Worm (Caenorhabditis elegans) whole organism, young adult: Measurements from ENCODE around the gene Y37D8A.8.

ENCODE experiments used
- B0261.1 ChIP-seq: sonication (generic microtip); optimal IDR thresholded peaks from 2 replicates; lab custom pipeline; 2016; ENCODE audit warnings: mild to moderate bottlenecking, missing genetic modification characterization, moderate library complexity, missing compliant biosample characterization
- F10E7.11 ChIP-seq: sonication (generic microtip); optimal IDR thresholded peaks from 2 replicates; lab custom pipeline; 2017; ENCODE audit warnings: mild to moderate bottlenecking, missing genetic modification characterization, moderate library complexity, missing compliant biosample characterization
- F23B12.7 ChIP-seq: sonication (generic microtip); optimal IDR thresholded peaks from 2 replicates; lab custom pipeline; 2017; ENCODE audit warnings: missing genetic modification characterization, mild to moderate bottlenecking, missing compliant biosample characterization, antibody characterized with exemption, moderate library complexity; ENCODE audit not compliant: insufficient read depth
- F49E8.2 ChIP-seq: sonication (generic microtip); optimal IDR thresholded peaks from 3 replicates; lab custom pipeline; 2017; ENCODE audit warnings: missing genetic modification characterization, mild to moderate bottlenecking, missing compliant biosample characterization, antibody characterized with exemption, moderate library complexity; ENCODE audit not compliant: insufficient read depth
- F52B5.7 ChIP-seq: sonication (generic microtip); optimal IDR thresholded peaks from 2 replicates; lab custom pipeline; 2016; ENCODE audit warnings: mild to moderate bottlenecking, missing genetic modification characterization, missing compliant biosample characterization
- F55B11.4 ChIP-seq: sonication (generic microtip); optimal IDR thresholded peaks from 2 replicates; lab custom pipeline; 2016; ENCODE audit warnings: missing compliant biosample characterization, missing genetic modification characterization, borderline replicate concordance; ENCODE audit not compliant: insufficient read depth
- F57C9.4 ChIP-seq: sonication (generic microtip); optimal IDR thresholded peaks from 2 replicates; lab custom pipeline; 2017; ENCODE audit warnings: mild to moderate bottlenecking, missing genetic modification characterization, missing compliant biosample characterization
- K12H6.12 ChIP-seq: fragments of 200-800 bp; sonication (Bioruptor generic); optimal IDR thresholded peaks from 2 replicates; lab custom pipeline; 2018; ENCODE audit warnings: mild to moderate bottlenecking, missing genetic modification characterization, missing compliant biosample characterization
- Y67H2A.10 ChIP-seq: fragments of 200-800 bp; sonication (Bioruptor generic); conservative IDR thresholded peaks from 2 replicates; pipeline ENCODE4 v1.3.6; 2022; ENCODE audit warnings: missing genetic modification reagents, missing genetic modification characterization, missing compliant biosample characterization
- akir-1 ChIP-seq: fragments of 200-800 bp; sonication (Bioruptor generic); optimal IDR thresholded peaks from 2 replicates; lab custom pipeline; 2018; ENCODE audit warnings: mild to moderate bottlenecking, missing genetic modification characterization, moderate library complexity, missing compliant biosample characterization
- athp-1 ChIP-seq: sonication (generic microtip); optimal IDR thresholded peaks from 2 replicates; lab custom pipeline; 2017; ENCODE audit warnings: mild to moderate bottlenecking, missing genetic modification characterization, missing compliant biosample characterization
- attf-5 ChIP-seq: fragments of 200-800 bp; sonication (Bioruptor generic); optimal IDR thresholded peaks from 2 replicates; lab custom pipeline; 2018; ENCODE audit warnings: mild to moderate bottlenecking, missing genetic modification characterization, missing compliant biosample characterization
- attf-6 ChIP-seq: fragments of 200-800 bp; sonication (Bioruptor generic); IDR thresholded peaks from 2 replicates; pipeline ENCODE4 v1.3.6; 2022; ENCODE audit warnings: missing genetic modification reagents, missing genetic modification characterization, missing compliant biosample characterization
- bed-1 ChIP-seq: fragments of 200-800 bp; sonication (Bioruptor generic); IDR thresholded peaks from 2 replicates; pipeline ENCODE4 v1.3.6; 2022; ENCODE audit warnings: missing genetic modification reagents, missing genetic modification characterization, missing compliant biosample characterization
- bed-2 ChIP-seq: fragments of 200-800 bp; sonication (Bioruptor generic); IDR thresholded peaks from 2 replicates; pipeline ENCODE4 v1.3.6; 2022; ENCODE audit warnings: missing genetic modification reagents, missing genetic modification characterization, missing compliant biosample characterization
- ccch-3 ChIP-seq: fragments of 200-800 bp; sonication (Bioruptor generic); optimal IDR thresholded peaks from 2 replicates; lab custom pipeline; 2018; ENCODE audit warnings: mild to moderate bottlenecking, missing genetic modification characterization, missing compliant biosample characterization
- ceh-100 ChIP-seq: fragments of 200-800 bp; sonication (Bioruptor generic); IDR thresholded peaks from 2 replicates; pipeline ENCODE4 v1.3.6; 2022; ENCODE audit warnings: missing genetic modification reagents, missing genetic modification characterization, missing compliant biosample characterization
- ceh-27 ChIP-seq: fragments of 200-800 bp; sonication (Bioruptor generic); optimal IDR thresholded peaks from 2 replicates; lab custom pipeline; 2018; ENCODE audit warnings: mild to moderate bottlenecking, missing genetic modification characterization, moderate library complexity, missing compliant biosample characterization
- ceh-40 ChIP-seq: fragments of 200-800 bp; sonication (Bioruptor generic); IDR thresholded peaks from 2 replicates; pipeline ENCODE4 v1.3.6; 2022; ENCODE audit warnings: missing genetic modification characterization, missing compliant biosample characterization
- ceh-79 ChIP-seq: sonication (generic microtip); optimal IDR thresholded peaks from 2 replicates; lab custom pipeline; 2017; ENCODE audit warnings: mild to moderate bottlenecking, missing genetic modification characterization, missing compliant biosample characterization
- egl-18 ChIP-seq: fragments of 200-800 bp; sonication (Bioruptor generic); IDR thresholded peaks from 2 replicates; pipeline ENCODE4 v1.3.6; 2022; ENCODE audit warnings: missing genetic modification reagents, missing genetic modification characterization, missing compliant biosample characterization
- gei-17 ChIP-seq: fragments of 200-800 bp; sonication (Bioruptor generic); optimal IDR thresholded peaks from 2 replicates; lab custom pipeline; 2018; ENCODE audit warnings: mild to moderate bottlenecking, missing genetic modification characterization, missing compliant biosample characterization
- hlh-12 ChIP-seq: sonication (generic microtip); optimal IDR thresholded peaks from 2 replicates; lab custom pipeline; 2016; ENCODE audit warnings: missing genetic modification characterization, missing compliant biosample characterization
- hlh-26 ChIP-seq: fragments of 200-800 bp; sonication (Bioruptor generic); conservative IDR thresholded peaks from 2 replicates; pipeline ENCODE4 v1.3.6; 2022; ENCODE audit warnings: missing genetic modification reagents, missing genetic modification characterization, missing compliant biosample characterization
- hmg-1.2 ChIP-seq: fragments of 200-800 bp; sonication (Bioruptor generic); IDR thresholded peaks from 2 replicates; pipeline ENCODE4 v1.3.6; 2022; ENCODE audit warnings: missing genetic modification reagents, missing genetic modification characterization, missing compliant biosample characterization
- hmg-20 ChIP-seq: fragments of 200-800 bp; sonication (Bioruptor generic); IDR thresholded peaks from 2 replicates; pipeline ENCODE4 v1.3.6; 2022; ENCODE audit warnings: missing genetic modification reagents, missing genetic modification characterization, missing compliant biosample characterization
- hrde-1 ChIP-seq: sonication (generic microtip); optimal IDR thresholded peaks from 2 replicates; lab custom pipeline; 2016; ENCODE audit warnings: missing genetic modification characterization, mild to moderate bottlenecking, missing compliant biosample characterization, moderate library complexity, missing genotype, missing genetic modification reagents, borderline replicate concordance
- hsf-1 ChIP-seq: fragments of 200-800 bp; sonication (Bioruptor generic); IDR thresholded peaks from 2 replicates; pipeline ENCODE4 v1.3.6; 2022; ENCODE audit warnings: missing genetic modification reagents, missing genetic modification characterization, missing compliant biosample characterization
- lag-1 ChIP-seq: fragments of 200-800 bp; sonication (Bioruptor generic); IDR thresholded peaks from 2 replicates; pipeline ENCODE4 v1.3.6; 2022; ENCODE audit warnings: missing genetic modification reagents, missing genetic modification characterization, missing compliant biosample characterization
- let-526 ChIP-seq: fragments of 200-800 bp; sonication (Bioruptor generic); IDR thresholded peaks from 2 replicates; pipeline ENCODE4 v1.3.6; 2022; ENCODE audit warnings: missing genetic modification reagents, missing genetic modification characterization, missing compliant biosample characterization
- lir-1 ChIP-seq: fragments of 200-800 bp; sonication (Bioruptor generic); conservative IDR thresholded peaks from 2 replicates; pipeline ENCODE4 v1.3.6; 2022; ENCODE audit warnings: missing genetic modification reagents, missing genetic modification characterization, missing compliant biosample characterization
- lsy-27 ChIP-seq: sonication (generic microtip); optimal IDR thresholded peaks from 2 replicates; lab custom pipeline; 2017; ENCODE audit warnings: missing genetic modification characterization, mild to moderate bottlenecking, missing compliant biosample characterization, antibody characterized with exemption, missing genotype, borderline replicate concordance; ENCODE audit not compliant: insufficient read depth
- madf-10 ChIP-seq: sonication (generic microtip); optimal IDR thresholded peaks from 2 replicates; lab custom pipeline; 2016; ENCODE audit warnings: mild to moderate bottlenecking, missing genetic modification characterization, missing compliant biosample characterization
- madf-3 ChIP-seq: fragments of 200-800 bp; sonication (Bioruptor generic); IDR thresholded peaks from 2 replicates; pipeline ENCODE4 v1.3.6; 2022; ENCODE audit warnings: missing genetic modification reagents, missing genetic modification characterization, missing compliant biosample characterization
- madf-6 ChIP-seq: fragments of 200-800 bp; sonication (Bioruptor generic); IDR thresholded peaks from 2 replicates; pipeline ENCODE4 v1.3.6; 2022; ENCODE audit warnings: missing genetic modification reagents, missing genetic modification characterization, missing compliant biosample characterization
- mel-28 ChIP-seq: sonication (generic microtip); optimal IDR thresholded peaks from 2 replicates; lab custom pipeline; 2016; ENCODE audit warnings: borderline replicate concordance, mild to moderate bottlenecking, missing genetic modification characterization, missing compliant biosample characterization
- mxl-1 ChIP-seq: sonication (generic microtip); optimal IDR thresholded peaks from 2 replicates; lab custom pipeline; 2016; ENCODE audit warnings: missing genetic modification characterization, missing compliant biosample characterization
- nfya-2 ChIP-seq: fragments of 200-800 bp; sonication (Bioruptor generic); IDR thresholded peaks from 2 replicates; pipeline ENCODE4 v1.3.6; 2022; ENCODE audit warnings: missing genetic modification reagents, missing genetic modification characterization, missing compliant biosample characterization
- nhr-179 ChIP-seq: sonication (generic microtip); optimal IDR thresholded peaks from 2 replicates; lab custom pipeline; 2016; ENCODE audit warnings: mild to moderate bottlenecking, missing genetic modification characterization, missing compliant biosample characterization
- nhr-80 ChIP-seq: sonication (generic microtip); optimal IDR thresholded peaks from 2 replicates; lab custom pipeline; 2016; ENCODE audit warnings: missing genetic modification characterization, missing compliant biosample characterization
- rcor-1 ChIP-seq: fragments of 200-800 bp; sonication (Bioruptor generic); IDR thresholded peaks from 2 replicates; pipeline ENCODE4 v1.3.6; 2022; ENCODE audit warnings: missing genetic modification reagents, missing genetic modification characterization, missing compliant biosample characterization
- rec-8 ChIP-seq, 2 experiments: sonication (generic microtip); optimal IDR thresholded peaks; 2 replicates each; lab custom pipeline; 2016; ENCODE audit warnings: mild to moderate bottlenecking in 2 of 2, missing genetic modification characterization in 2 of 2, missing genetic modification reagents in 2 of 2, missing genotype in 2 of 2, missing biosample characterization in 1 of 2, missing compliant biosample characterization in 1 of 2, moderate library complexity in 1 of 2
- repo-1 ChIP-seq: sonication (generic microtip); optimal IDR thresholded peaks from 2 replicates; lab custom pipeline; 2017; ENCODE audit warnings: mild to moderate bottlenecking, missing genetic modification characterization, missing compliant biosample characterization
- unc-62 ChIP-seq: fragments of 150-350 bp; optimal IDR thresholded peaks from 2 replicates; lab custom pipeline; 2014; ENCODE audit warnings: missing biosample characterization, missing genetic modification reagents, missing genetic modification characterization
- ztf-22 ChIP-seq: fragments of 200-800 bp; sonication (Bioruptor generic); optimal IDR thresholded peaks from 2 replicates; lab custom pipeline; 2018; ENCODE audit warnings: mild to moderate bottlenecking, missing genetic modification characterization, moderate library complexity, missing compliant biosample characterization
- ztf-25 ChIP-seq: fragments of 200-800 bp; sonication (Bioruptor generic); IDR thresholded peaks from 2 replicates; pipeline ENCODE4 v1.3.6; 2022; ENCODE audit warnings: missing genetic modification reagents, missing genetic modification characterization, missing compliant biosample characterization
- ztf-3 ChIP-seq: fragments of 200-800 bp; sonication (Bioruptor generic); optimal IDR thresholded peaks from 2 replicates; lab custom pipeline; 2018; ENCODE audit warnings: mild to moderate bottlenecking, missing genetic modification characterization, missing compliant biosample characterization
- ztf-6 ChIP-seq: fragments of 200-800 bp; sonication (Bioruptor generic); IDR thresholded peaks from 2 replicates; pipeline ENCODE4 v1.3.6; 2022; ENCODE audit warnings: missing genetic modification reagents, missing genetic modification characterization, missing compliant biosample characterization

The Y37D8A.8 gene

DNA sequence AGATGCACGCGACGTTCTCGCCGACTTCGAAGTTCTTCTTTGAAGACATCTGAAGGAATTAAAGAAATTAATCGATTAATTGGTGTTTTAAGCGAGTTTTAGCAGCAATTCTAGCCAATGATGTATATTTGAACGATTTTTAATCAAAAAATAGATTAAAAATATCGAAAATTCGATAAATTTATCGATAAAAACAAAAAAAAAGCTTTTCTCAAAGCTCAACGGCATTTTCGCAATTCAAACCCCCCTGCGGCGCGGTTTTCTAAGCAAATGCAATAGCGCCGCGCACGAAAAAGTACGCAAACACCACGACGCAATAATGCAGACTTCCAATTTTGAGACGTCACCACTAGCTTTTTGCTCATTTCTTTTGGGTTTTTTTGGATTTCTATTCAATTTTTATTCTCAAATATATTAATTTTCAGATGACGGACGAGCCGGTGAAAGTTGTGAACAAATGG is 9.9 kb downstream of the Y37D8A.8 start, which contains the start of the genes mrg-1 and spcs-2 (continued):
- no peak for TF ChIP-seq bed-1 (GFP tag; lab: Robert Waterston, UW)
- TF ChIP-seq ztf-3 (GFP tag; lab: Kevin White, UChicago): no peak
- peak; percentile 55 for TF ChIP-seq lsy-27
- TF ChIP-seq nhr-179 (tag; lab: Kevin White, UChicago): no peak
- peak; percentile 89 for TF ChIP-seq F49E8.2 (tag; lab: Kevin White, UChicago)
- peak; percentile 94 for TF ChIP-seq F23B12.7 (tag; lab: Kevin White, UChicago)
- no peak for TF ChIP-seq hlh-12 (tag; lab: Kevin White, UChicago)
- peak; percentile 84 for TF ChIP-seq athp-1
- no peak for TF ChIP-seq repo-1 (tag; lab: Kevin White, UChicago)
- no peak for TF ChIP-seq unc-62 (GFP tag; lab: Kevin White, UChicago)
- TF ChIP-seq F52B5.7: no peak
- no peak for TF ChIP-seq ztf-22
- TF ChIP-seq K12H6.12 (tag; lab: Kevin White, UChicago): peak; percentile 52
- TF ChIP-seq ztf-25 (GFP tag; lab: Robert Waterston, UW): 0 out of 2 replicates have a peak, but pooled peaks have one; percentile 68
- no peak for TF ChIP-seq hlh-26
- TF ChIP-seq lir-1: no peak; the same call in 1 of the 2 replicates
- TF ChIP-seq bed-2 (GFP tag; lab: Robert Waterston, UW): no peak
- TF ChIP-seq ceh-40: no peak
- TF ChIP-seq B0261.1: no peak
- no peak for TF ChIP-seq gei-17 (GFP tag; lab: Kevin White, UChicago)
- no peak for TF ChIP-seq ccch-3 (GFP tag; lab: Kevin White, UChicago)
- no peak for TF ChIP-seq F10E7.11 (tag; lab: Kevin White, UChicago)
- peak; percentile 89 for TF ChIP-seq madf-3 (GFP tag; lab: Robert Waterston, UW)
- TF ChIP-seq let-526 (GFP tag; lab: Robert Waterston, UW): no peak
- peak; percentile 94 for TF ChIP-seq ceh-100 (GFP tag; lab: Robert Waterston, UW)
- no peak for TF ChIP-seq akir-1 (GFP tag; lab: Kevin White, UChicago)
- 0 out of 2 replicates have a peak, but pooled peaks have one; percentile 13 for TF ChIP-seq hmg-20 (GFP tag; lab: Robert Waterston, UW)
- TF ChIP-seq F57C9.4 (tag; lab: Kevin White, UChicago): no peak
- TF ChIP-seq mxl-1 (tag; lab: Kevin White, UChicago): no peak
- no peak for TF ChIP-seq nfya-2 (GFP tag; lab: Robert Waterston, UW)
- TF ChIP-seq ztf-6 (GFP tag; lab: Robert Waterston, UW): 0 out of 2 replicates have a peak, but pooled peaks have one; percentile 32
- no peak for TF ChIP-seq ceh-79 (tag; lab: Kevin White, UChicago)
- TF ChIP-seq egl-18: no peak
- no peak for TF ChIP-seq F55B11.4 (tag; lab: Kevin White, UChicago)
- TF ChIP-seq Y67H2A.10 (GFP tag; lab: Robert Waterston, UW): no peak
- no peak for TF ChIP-seq hsf-1 (GFP tag; lab: Robert Waterston, UW)
- TF ChIP-seq attf-6 (GFP tag; lab: Robert Waterston, UW): no peak
- peak; percentile 84 for TF ChIP-seq madf-6
- no peak for TF ChIP-seq lag-1
- peak; percentile 64 for TF ChIP-seq hmg-1.2 (GFP tag; lab: Robert Waterston, UW)
- TF ChIP-seq rcor-1: peak; percentile 82
- peak; percentile 68 for TF ChIP-seq madf-10
- TF ChIP-seq nhr-80 (tag; lab: Kevin White, UChicago): peak; percentile 53
- peak; percentile 97 for TF ChIP-seq attf-5
- peak; percentile 15 for TF ChIP-seq hrde-1 (tag; lab: Kevin White, UChicago)
- peak in 1 of 2 experiments; percentile 32 for TF ChIP-seq rec-8 (tag; optimal IDR thresholded peaks at IDR 0.05; lab: Kevin White, UChicago)
- TF ChIP-seq mel-28 (tag; lab: Kevin White, UChicago): peak; percentile 18
- peak; percentile 71 for TF ChIP-seq ceh-27 (GFP tag; lab: Kevin White, UChicago)
